Worm (Caenorhabditis elegans) whole organism, L4 larva: ENCODE data around the gene ung-1.
"Not testable (repeated sequence)": the region's sequence is repeated elsewhere in the genome, so short reads cannot be mapped to it uniquely, and the experiment has no call there.

Source experiments
- T26A8.4 ChIP-seq: fragments of 200-800 bp; sonication (Bioruptor generic); IDR thresholded peaks from 2 replicates; pipeline ENCODE4 v1.3.6; 2022; ENCODE audit warnings: missing genetic modification characterization, missing compliant biosample characterization
- ces-1 ChIP-seq: fragments of 150-350 bp; sonication (generic microtip); optimal IDR thresholded peaks from 4 replicates; lab custom pipeline; 2014; ENCODE audit warnings: missing biosample characterization, missing genetic modification reagents, missing genetic modification characterization
- dpl-1 ChIP-seq: fragments of 150-350 bp; optimal IDR thresholded peaks from 2 replicates; lab custom pipeline; 2014; ENCODE audit warnings: missing biosample characterization, missing genetic modification reagents, missing genetic modification characterization
- egl-43 ChIP-seq: fragments of 200-800 bp; sonication (Bioruptor generic); IDR thresholded peaks from 2 replicates; pipeline ENCODE4 v1.3.6; 2022; ENCODE audit warnings: missing genetic modification reagents, missing genetic modification characterization, missing compliant biosample characterization
- jun-1 ChIP-seq: fragments of 150-350 bp; optimal IDR thresholded peaks from 2 replicates; lab custom pipeline; 2014; ENCODE audit warnings: missing biosample characterization, missing genetic modification reagents, missing genetic modification characterization
- lir-3 ChIP-seq: sonication (generic microtip); optimal IDR thresholded peaks from 2 replicates; lab custom pipeline; 2016; ENCODE audit warnings: mild to moderate bottlenecking, missing genetic modification characterization, missing compliant biosample characterization
- mep-1 ChIP-seq: fragments of 150-350 bp; sonication (generic microtip); optimal IDR thresholded peaks from 3 replicates; lab custom pipeline; 2014; ENCODE audit warnings: missing biosample characterization, missing genetic modification characterization
- nhr-11 ChIP-seq: fragments of 150-350 bp; optimal IDR thresholded peaks from 2 replicates; lab custom pipeline; 2014; ENCODE audit warnings: missing biosample characterization, missing genetic modification characterization
- nhr-77 ChIP-seq: fragments of 150-350 bp; optimal IDR thresholded peaks from 2 replicates; lab custom pipeline; 2014; ENCODE audit warnings: missing biosample characterization, missing genetic modification characterization
- pqm-1 ChIP-seq: sonication (generic microtip); optimal IDR thresholded peaks from 2 replicates; lab custom pipeline; 2017; ENCODE audit warnings: missing biosample characterization, missing genetic modification characterization
- zag-1 ChIP-seq: fragments of 150-350 bp; optimal IDR thresholded peaks from 2 replicates; lab custom pipeline; 2014; ENCODE audit warnings: missing biosample characterization, missing genetic modification characterization

DNA sequence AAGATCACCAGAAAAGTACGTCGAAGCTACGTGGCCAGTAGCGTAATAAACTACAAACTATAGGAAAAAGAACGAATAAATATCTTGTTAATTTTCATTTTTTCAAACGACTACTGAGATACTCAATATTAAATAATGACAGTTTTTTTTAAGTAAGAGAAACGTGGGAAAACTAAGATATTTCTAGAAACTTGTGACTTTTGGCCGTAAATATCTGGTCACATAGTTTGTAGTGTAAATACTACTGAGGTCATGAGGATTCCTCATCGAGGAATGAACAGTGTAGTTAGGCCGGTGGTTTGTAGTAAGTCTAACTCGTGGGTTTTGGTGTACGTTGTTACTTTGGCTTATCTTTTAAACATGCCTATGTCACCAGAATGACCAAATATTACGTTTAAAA is 31.2 kb upstream of the ung-1 start:
- TF ChIP-seq nhr-11 (tag; lab: Kevin White, UChicago); egl-43; dpl-1 (GFP tag; lab: Kevin White, UChicago); lir-3 (tag; lab: Kevin White, UChicago); ces-1; jun-1; nhr-77 (tag; lab: Kevin White, UChicago); pqm-1 (tag; lab: Kevin White, UChicago); T26A8.4 (GFP tag; lab: Robert Waterston, UW); mep-1 (tag; lab: Kevin White, UChicago); zag-1 (tag; lab: Kevin White, UChicago): not testable (repeated sequence)
